Fruit fly (Drosophila melanogaster) whole organism, embryonic: ENCODE results near the gene CG13088.

Source experiments
- Asciz ChIP-seq: fragments of 200-800 bp; sonication (Bioruptor generic); optimal IDR thresholded peaks from 2 replicates; lab custom pipeline; 2017; ENCODE audit warnings: missing biosample characterization, mild to moderate bottlenecking, missing genetic modification characterization, missing genetic modification reagents
- Awh ChIP-seq: fragments of 200-800 bp; sonication (Bioruptor generic); IDR thresholded peaks from 2 replicates; pipeline ENCODE4, ENCODE4 v1.3.6; 2022; ENCODE audit warnings: missing biosample characterization, missing genetic modification characterization
- Blimp-1 ChIP-seq: fragments of 200-800 bp; sonication (Bioruptor generic); optimal IDR thresholded peaks from 3 replicates; lab custom pipeline; 2018; ENCODE audit warnings: missing biosample characterization, missing genetic modification characterization, mild to moderate bottlenecking, moderate library complexity, missing genetic modification reagents
- BtbVII ChIP-seq: fragments of 200-800 bp; sonication (Bioruptor generic); optimal IDR thresholded peaks from 3 replicates; lab custom pipeline; 2017; ENCODE audit warnings: missing biosample characterization, mild to moderate bottlenecking, missing genetic modification characterization
- CG10147 ChIP-seq: fragments of 200-800 bp; sonication (Bioruptor generic); optimal IDR thresholded peaks from 2 replicates; lab custom pipeline; 2019; ENCODE audit warnings: missing biosample characterization, mild to moderate bottlenecking, missing genetic modification characterization, moderate library complexity
- CG10366 ChIP-seq: fragments of 200-800 bp; sonication (Bioruptor generic); IDR thresholded peaks from 2 replicates; pipeline ENCODE4 v1.3.6; 2022; ENCODE audit warnings: missing biosample characterization, missing genetic modification characterization
- CG10462 ChIP-seq: fragments of 200-800 bp; sonication (Bioruptor generic); optimal IDR thresholded peaks from 2 replicates; lab custom pipeline; 2016; ENCODE audit warnings: missing biosample characterization, missing genetic modification characterization
- CG10543 ChIP-seq: fragments of 200-800 bp; sonication (Bioruptor generic); optimal IDR thresholded peaks from 3 replicates; lab custom pipeline; 2017; ENCODE audit warnings: missing biosample characterization, mild to moderate bottlenecking, missing genetic modification characterization, moderate library complexity
- CG10979 ChIP-seq: fragments of 200-800 bp; sonication (Bioruptor generic); optimal IDR thresholded peaks from 2 replicates; lab custom pipeline; 2018; ENCODE audit warnings: missing biosample characterization, mild to moderate bottlenecking, missing genetic modification characterization, moderate library complexity
- CG11398 ChIP-seq: fragments of 200-800 bp; sonication (Bioruptor generic); optimal IDR thresholded peaks from 2 replicates; lab custom pipeline; 2016; ENCODE audit warnings: missing biosample characterization, missing genetic modification characterization
- CG13123 ChIP-seq: fragments of 200-800 bp; sonication (Bioruptor generic); optimal IDR thresholded peaks from 2 replicates; lab custom pipeline; 2016; ENCODE audit warnings: missing biosample characterization, missing genetic modification characterization
- CG18011 ChIP-seq: fragments of 200-800 bp; sonication (Bioruptor generic); optimal IDR thresholded peaks from 2 replicates; lab custom pipeline; 2017; ENCODE audit warnings: missing biosample characterization, missing genetic modification characterization, mild to moderate bottlenecking, moderate library complexity, missing genotype
- CG31441 ChIP-seq: fragments of 200-800 bp; sonication (Bioruptor generic); IDR thresholded peaks from 2 replicates; pipeline ENCODE4 v1.3.6; 2022; ENCODE audit warnings: missing biosample characterization, missing genetic modification characterization
- CG3281 ChIP-seq: fragments of 200-800 bp; sonication (Bioruptor generic); optimal IDR thresholded peaks from 3 replicates; lab custom pipeline; 2017; ENCODE audit warnings: missing biosample characterization, mild to moderate bottlenecking, missing genetic modification characterization
- CG3726 ChIP-seq: fragments of 200-800 bp; sonication (Bioruptor generic); IDR thresholded peaks from 3 replicates; pipeline ENCODE4, ENCODE4 v1.3.6; 2022; ENCODE audit warnings: missing biosample characterization, missing genetic modification characterization
- CG4282 ChIP-seq: fragments of 200-800 bp; sonication (Bioruptor generic); optimal IDR thresholded peaks from 2 replicates; lab custom pipeline; 2016; ENCODE audit warnings: missing biosample characterization, missing genetic modification characterization
- CG4404 ChIP-seq: fragments of 200-800 bp; sonication (Bioruptor generic); IDR thresholded peaks from 2 replicates; pipeline ENCODE4 v1.3.6; 2022; ENCODE audit warnings: missing biosample characterization, missing genetic modification characterization
- CG4707 ChIP-seq: fragments of 200-800 bp; sonication (Bioruptor generic); optimal IDR thresholded peaks from 2 replicates; lab custom pipeline; 2018; ENCODE audit warnings: missing biosample characterization, mild to moderate bottlenecking, missing genetic modification characterization, moderate library complexity
- CG6791 ChIP-seq: fragments of 200-800 bp; sonication (Bioruptor generic); IDR thresholded peaks from 3 replicates; pipeline ENCODE4 v1.3.6; 2022; ENCODE audit warnings: missing biosample characterization, missing genetic modification characterization; ENCODE audit not compliant: partially characterized antibody
- CG7987 ChIP-seq: fragments of 200-800 bp; sonication (Bioruptor generic); optimal IDR thresholded peaks from 2 replicates; lab custom pipeline; 2018; ENCODE audit warnings: missing biosample characterization, mild to moderate bottlenecking, missing genetic modification characterization, moderate library complexity
- CG8281 ChIP-seq: fragments of 200-800 bp; sonication (Bioruptor generic); optimal IDR thresholded peaks from 2 replicates; lab custom pipeline; 2018; ENCODE audit warnings: missing biosample characterization, mild to moderate bottlenecking, missing genetic modification characterization, moderate library complexity
- CG9215 ChIP-seq: fragments of 200-800 bp; sonication (Bioruptor generic); IDR thresholded peaks from 2 replicates; pipeline ENCODE4 v1.3.6; 2022; ENCODE audit warnings: missing biosample characterization, missing genetic modification characterization
- Camta ChIP-seq: fragments of 200-800 bp; sonication (Bioruptor generic); optimal IDR thresholded peaks from 2 replicates; lab custom pipeline; 2016; ENCODE audit warnings: missing biosample characterization, missing genetic modification characterization
- D ChIP-seq, 2 experiments: fragments of 200-800 bp in 1 of 2; fragments of >200 bp in 1 of 2; sonication (Bioruptor generic) in 1 of 2; optimal IDR thresholded peaks; 2 replicates in 1 of 2; 3 replicates in 1 of 2; lab custom pipeline; 2017; ENCODE audit warnings: mild to moderate bottlenecking in 1 of 2, missing biosample characterization in 1 of 2, missing genetic modification characterization in 1 of 2, missing genetic modification reagents in 1 of 2
- Dbx ChIP-seq: fragments of 200-800 bp; sonication (Bioruptor generic); IDR thresholded peaks from 3 replicates; pipeline ENCODE4 v1.3.6; 2022; ENCODE audit warnings: missing biosample characterization, missing genetic modification characterization
- Deaf1 ChIP-seq: fragments of 200-800 bp; optimal IDR thresholded peaks from 3 replicates; lab custom pipeline; 2019; ENCODE audit warnings: missing biosample characterization, mild to moderate bottlenecking, missing genetic modification characterization, moderate library complexity
- Drgx ChIP-seq: fragments of 200-800 bp; sonication (Bioruptor generic); IDR thresholded peaks from 2 replicates; pipeline ENCODE4 v1.3.6; 2022; ENCODE audit warnings: missing biosample characterization, missing genetic modification characterization
- Hmr ChIP-seq: fragments of 200-800 bp; sonication (Bioruptor generic); optimal IDR thresholded peaks from 3 replicates; lab custom pipeline; 2017; ENCODE audit warnings: mild to moderate bottlenecking, missing biosample characterization, missing genetic modification reagents, missing genetic modification characterization
- Ssrp ChIP-seq: fragments of 200-800 bp; sonication (Bioruptor generic); optimal IDR thresholded peaks from 2 replicates; lab custom pipeline; 2018; ENCODE audit warnings: missing biosample characterization, mild to moderate bottlenecking, missing genetic modification characterization, moderate library complexity
- Trl ChIP-seq, 3 experiments: fragments of >200 bp in 2 of 3; fragments of 200-800 bp in 1 of 3; sonication (Bioruptor generic) in 1 of 3; optimal IDR thresholded peaks; 2 replicates in 1 of 3; 3 replicates in 2 of 3; lab custom pipeline; 2016 to 2017; ENCODE audit warnings: missing biosample characterization in 1 of 3, missing genetic modification characterization in 1 of 3
- abd-A ChIP-seq: fragments of 200-800 bp; sonication (Bioruptor generic); optimal IDR thresholded peaks from 3 replicates; lab custom pipeline; 2019; ENCODE audit warnings: missing biosample characterization, mild to moderate bottlenecking, missing genetic modification characterization, moderate library complexity
- bbx ChIP-seq: fragments of 200-800 bp; sonication (Bioruptor generic); IDR thresholded peaks from 2 replicates; pipeline ENCODE4 v1.3.6; 2022; ENCODE audit warnings: missing biosample characterization, missing genetic modification characterization; ENCODE audit not compliant: partially characterized antibody
- caup ChIP-seq: fragments of 200-800 bp; sonication (Bioruptor generic); optimal IDR thresholded peaks from 3 replicates; lab custom pipeline; 2017; ENCODE audit warnings: missing biosample characterization, mild to moderate bottlenecking, missing genetic modification characterization, moderate library complexity; ENCODE audit not compliant: severe bottlenecking
- chinmo ChIP-seq: fragments of 200-800 bp; sonication (Bioruptor generic); IDR thresholded peaks from 4 replicates; pipeline ENCODE4 v1.3.6; 2022; ENCODE audit warnings: missing biosample characterization, missing genetic modification characterization; ENCODE audit not compliant: partially characterized antibody
- crc ChIP-seq: fragments of 200-800 bp; sonication (Bioruptor generic); optimal IDR thresholded peaks from 2 replicates; lab custom pipeline; 2016; ENCODE audit warnings: missing biosample characterization, missing genetic modification characterization
- crp ChIP-seq, 2 experiments: fragments of 200-800 bp; sonication (Bioruptor generic); optimal IDR thresholded peaks; 2 replicates in 1 of 2; 3 replicates in 1 of 2; lab custom pipeline; 2017; ENCODE audit warnings: missing biosample characterization in 2 of 2, missing genetic modification characterization in 2 of 2, mild to moderate bottlenecking in 1 of 2, moderate library complexity in 1 of 2
- dan ChIP-seq: fragments of 200-800 bp; sonication (Bioruptor generic); IDR thresholded peaks from 2 replicates; pipeline ENCODE4 v1.3.6; 2022; ENCODE audit warnings: missing biosample characterization, missing genetic modification characterization
- dm ChIP-seq: fragments of 200-800 bp; sonication (Bioruptor generic); optimal IDR thresholded peaks from 3 replicates; lab custom pipeline; 2016; ENCODE audit warnings: missing biosample characterization, missing genetic modification characterization
- dmrt99B ChIP-seq: fragments of 200-800 bp; sonication (Bioruptor generic); optimal IDR thresholded peaks from 2 replicates; lab custom pipeline; 2018; ENCODE audit warnings: missing biosample characterization, mild to moderate bottlenecking, missing genetic modification characterization, moderate library complexity
- fd102C ChIP-seq: fragments of 200-800 bp; sonication (Bioruptor generic); optimal IDR thresholded peaks from 2 replicates; lab custom pipeline; 2018; ENCODE audit warnings: missing biosample characterization, mild to moderate bottlenecking, missing genetic modification characterization, moderate library complexity
- salm ChIP-seq: fragments of 200-800 bp; sonication (Bioruptor generic); optimal IDR thresholded peaks from 2 replicates; lab custom pipeline; 2018; ENCODE audit warnings: missing biosample characterization, mild to moderate bottlenecking, missing genetic modification characterization
- sens-2 ChIP-seq: fragments of 200-800 bp; sonication (Bioruptor generic); IDR thresholded peaks from 2 replicates; pipeline ENCODE4 v1.3.6; 2022; ENCODE audit warnings: missing biosample characterization, missing genetic modification characterization
- sim ChIP-seq: fragments of 200-800 bp; sonication (Bioruptor generic); IDR thresholded peaks from 2 replicates; pipeline ENCODE4 v1.3.6; 2022; ENCODE audit warnings: missing biosample characterization, missing genetic modification characterization
- slou ChIP-seq: fragments of 200-800 bp; sonication (Bioruptor generic); optimal IDR thresholded peaks from 3 replicates; lab custom pipeline; 2016; ENCODE audit warnings: missing biosample characterization, missing genetic modification characterization
- sr ChIP-seq: fragments of 200-800 bp; sonication (Bioruptor generic); IDR thresholded peaks from 3 replicates; pipeline ENCODE4 v1.3.6; 2022; ENCODE audit warnings: missing biosample characterization, missing genetic modification characterization
- ssp ChIP-seq: fragments of 200-800 bp; sonication (Bioruptor generic); IDR thresholded peaks from 2 replicates; pipeline ENCODE4 v1.3.6; 2022; ENCODE audit warnings: missing biosample characterization, missing genetic modification characterization

Gene CG13088

dm6 chr2L:8535394-8536176 is 46.8 kb downstream of the CG13088 start (continued):
- TF ChIP-seq fd102C (GFP tag; lab: Kevin White, UChicago), result no peak
- TF ChIP-seq slou, result peak; percentile 71
- peak; percentile 40 for TF ChIP-seq CG10462 (GFP tag; lab: Kevin White, UChicago)
- peak; percentile 90 for TF ChIP-seq Blimp-1 (GFP tag; lab: Kevin White, UChicago)
- TF ChIP-seq dm (GFP tag; lab: Kevin White, UChicago), result no peak
- TF ChIP-seq CG10147 (GFP tag; lab: Kevin White, UChicago), result peak; percentile 92
- no peak for TF ChIP-seq CG4282 (GFP tag; lab: Kevin White, UChicago)
- no peak; the same call in 1 of the 2 replicates for TF ChIP-seq Awh (GFP tag; lab: Robert Waterston, UW)
- TF ChIP-seq dmrt99B, result peak; percentile 96
- TF ChIP-seq dan (GFP tag; lab: Robert Waterston, UW), result no peak
- 0 out of 3 replicates have a peak, but pooled peaks have one; percentile 8 for TF ChIP-seq sr (GFP tag; lab: Robert Waterston, UW)
- peak; percentile 22 for TF ChIP-seq CG11398 (GFP tag; lab: Kevin White, UChicago)
- peak; percentile 66 for TF ChIP-seq CG18011 (GFP tag; lab: Kevin White, UChicago)
- no peak for TF ChIP-seq crc
- no peak for TF ChIP-seq bbx (GFP tag; lab: Robert Waterston, UW)
- TF ChIP-seq Hmr, result peak; percentile 91
- TF ChIP-seq CG10543 (GFP tag; lab: Kevin White, UChicago), result peak; percentile 91
- TF ChIP-seq CG4707 (GFP tag; lab: Kevin White, UChicago), result peak; percentile 7
- peak; percentile 86 for TF ChIP-seq CG31441 (GFP tag; lab: Robert Waterston, UW)
- peak; percentile 79 for TF ChIP-seq Deaf1 (tag; lab: Kevin White, UChicago)
- TF ChIP-seq chinmo (GFP tag; lab: Robert Waterston, UW), result no peak
- TF ChIP-seq CG10366 (GFP tag; lab: Robert Waterston, UW), result peak; percentile 55
- TF ChIP-seq CG3281 (GFP tag; lab: Kevin White, UChicago), result peak; percentile 96
- peak; percentile 67 for TF ChIP-seq CG4404 (GFP tag; lab: Robert Waterston, UW)
- no peak for TF ChIP-seq D (optimal IDR thresholded peaks at IDR 0.05; lab: Kevin White, UChicago)
- peak; percentile 94 for TF ChIP-seq D (GFP tag; optimal IDR thresholded peaks at IDR 0.05; lab: Kevin White, UChicago)
- TF ChIP-seq CG6791 (GFP tag; lab: Robert Waterston, UW), result no peak
- TF ChIP-seq crp (GFP tag; optimal IDR thresholded peaks at IDR 0.05; lab: Kevin White, UChicago), result peak in 1 of 2 experiments; percentile 44
- peak; percentile 61; the same call in 1 of the 2 replicates for TF ChIP-seq sim (GFP tag; lab: Robert Waterston, UW)
- TF ChIP-seq sens-2 (GFP tag; lab: Robert Waterston, UW), result 0 out of 2 replicates have a peak, but pooled peaks have one; percentile 9
- TF ChIP-seq salm (tag; lab: Kevin White, UChicago), result peak; percentile 87
- TF ChIP-seq Asciz (GFP tag; lab: Kevin White, UChicago), result peak; percentile 93
- peak; percentile 84 for TF ChIP-seq CG9215 (GFP tag; lab: Robert Waterston, UW)
- peak; percentile 72 for TF ChIP-seq CG13123 (GFP tag; lab: Kevin White, UChicago)
- TF ChIP-seq ssp, result peak; percentile 69
- TF ChIP-seq Drgx, result peak; percentile 56
- peak; percentile 95 for TF ChIP-seq BtbVII (GFP tag; lab: Kevin White, UChicago)
- no peak for TF ChIP-seq abd-A
- TF ChIP-seq CG3726 (GFP tag; lab: Robert Waterston, UW), result peak; percentile 13; the same call in 2 of the 3 replicates
- peak; percentile 62 to 67 for TF ChIP-seq Trl (optimal IDR thresholded peaks at IDR 0.05; lab: Kevin White, UChicago)
- peak; percentile 32 for TF ChIP-seq Trl (GFP tag; optimal IDR thresholded peaks at IDR 0.05; lab: Kevin White, UChicago)
- TF ChIP-seq CG7987, result peak; percentile 56
- peak; percentile 85 for TF ChIP-seq CG8281 (tag; lab: Kevin White, UChicago)
- peak; percentile 63 for TF ChIP-seq Camta
- peak; percentile 95 for TF ChIP-seq CG10979 (tag; lab: Kevin White, UChicago)
- peak; percentile 95 for TF ChIP-seq Ssrp (tag; lab: Kevin White, UChicago)
- peak; percentile 93 for TF ChIP-seq caup (GFP tag; lab: Kevin White, UChicago)
- peak; percentile 41; the same call in 1 of the 3 replicates for TF ChIP-seq Dbx
